Worm (Caenorhabditis elegans): ENCODE data around the gene vkmt-1.
A peak's percentile ranks its signal among the peaks of the same experiment; 100 is the strongest.

DNA sequence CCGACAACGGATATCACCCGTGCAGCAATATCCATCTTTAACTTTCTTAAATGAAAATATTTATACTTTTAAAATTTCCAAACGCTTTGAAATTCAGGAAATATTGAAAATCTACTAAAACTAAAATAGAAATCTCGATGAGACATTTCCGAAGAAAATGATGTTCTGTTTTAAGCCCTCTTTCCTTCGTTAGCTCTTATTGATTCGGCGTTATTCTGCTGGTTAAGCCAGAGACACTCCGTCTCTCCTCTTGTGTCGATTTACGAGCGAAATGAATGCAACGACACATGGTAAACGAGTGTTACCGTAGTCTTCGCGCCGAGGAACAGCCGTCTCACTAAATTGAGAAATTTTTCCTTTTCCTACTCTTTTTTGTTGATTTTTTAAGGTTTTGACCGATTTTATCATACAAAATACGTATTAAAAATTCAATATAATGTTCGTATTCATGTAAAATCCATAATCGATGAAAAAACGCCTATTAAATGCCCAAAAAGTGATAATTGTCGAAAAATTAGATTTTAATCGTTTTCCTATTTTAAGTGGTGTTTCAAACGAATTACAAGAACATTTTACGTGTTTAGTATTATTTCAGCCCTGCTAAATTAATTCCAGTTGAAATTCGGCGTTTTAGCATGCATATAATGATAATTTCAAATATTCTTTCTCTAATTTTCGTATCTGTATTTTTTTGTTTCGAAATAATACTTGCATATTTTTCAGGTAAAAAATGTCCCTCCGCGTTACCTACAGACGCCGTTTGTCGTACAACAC is 10.1 kb upstream of the vkmt-1 start, which contains the start of the genes ppm-1.H and rpl-34:
- TF ChIP-seq him-1 (tag; optimal IDR thresholded peaks at IDR 0.05), result no peak
- TF ChIP-seq W03F9.2 (tag; optimal IDR thresholded peaks at IDR 0.05), result peak; percentile 61
- no peak for TF ChIP-seq dao-5 (tag; optimal IDR thresholded peaks at IDR 0.05)
